Worm (Caenorhabditis elegans) whole organism, L1 larva: ENCODE measurements around the gene srm-6.

Source experiments
- Y116A8C.19 ChIP-seq: sonication (generic microtip); optimal IDR thresholded peaks from 2 replicates; lab custom pipeline; 2016; ENCODE audit warnings: missing compliant biosample characterization, missing genetic modification characterization, borderline replicate concordance
- aha-1 ChIP-seq: fragments of 150-350 bp; optimal IDR thresholded peaks from 2 replicates; lab custom pipeline; 2014; ENCODE audit warnings: missing biosample characterization, missing genetic modification characterization
- alr-1 ChIP-seq: fragments of 200-800 bp; sonication (Bioruptor generic); optimal IDR thresholded peaks from 2 replicates; lab custom pipeline; 2018; ENCODE audit warnings: borderline replicate concordance, mild to moderate bottlenecking, missing genetic modification characterization, missing compliant biosample characterization
- ama-1 ChIP-seq: fragments of 150-350 bp; optimal IDR thresholded peaks from 2 replicates; lab custom pipeline; 2014
- ceh-63 ChIP-seq: fragments of 200-800 bp; sonication (Bioruptor generic); optimal IDR thresholded peaks from 2 replicates; lab custom pipeline; 2018; ENCODE audit warnings: mild to moderate bottlenecking, missing genetic modification characterization, missing compliant biosample characterization
- ceh-90 ChIP-seq: sonication (generic microtip); optimal IDR thresholded peaks from 2 replicates; lab custom pipeline; 2016; ENCODE audit warnings: missing genetic modification characterization, missing compliant biosample characterization
- dsc-1 ChIP-seq: sonication (generic microtip); optimal IDR thresholded peaks from 2 replicates; lab custom pipeline; 2016; ENCODE audit warnings: mild to moderate bottlenecking, missing genetic modification characterization, missing compliant biosample characterization
- efl-1 ChIP-seq, 4 experiments: fragments of 150-350 bp; optimal IDR thresholded peaks in 3 of 4; peaks in 1 of 4; 1 replicate in 1 of 4; 2 replicates in 3 of 4; lab custom pipeline; 2014; ENCODE audit warnings: missing biosample characterization in 2 of 4, missing genetic modification characterization in 2 of 4, missing genetic modification reagents in 2 of 4
- elt-3 ChIP-seq, 6 experiments: fragments of 150-350 bp in 1 of 6; sonication (generic microtip); optimal IDR thresholded peaks; 2 replicates each; lab custom pipeline; 2017 to 2018; ENCODE audit warnings: missing biosample characterization in 6 of 6, missing genetic modification characterization in 6 of 6, inconsistent platforms in 1 of 6
- fos-1 ChIP-seq: fragments of 150-350 bp; optimal IDR thresholded peaks from 2 replicates; lab custom pipeline; 2014; ENCODE audit warnings: missing biosample characterization, missing genetic modification characterization
- hlh-17 ChIP-seq: fragments of 200-800 bp; sonication (Bioruptor generic); optimal IDR thresholded peaks from 2 replicates; lab custom pipeline; 2018; ENCODE audit warnings: missing genetic modification characterization, mild to moderate bottlenecking, missing compliant biosample characterization, moderate library complexity, borderline replicate concordance
- hpl-2 ChIP-seq: fragments of 150-350 bp; optimal IDR thresholded peaks from 2 replicates; lab custom pipeline; 2014; ENCODE audit warnings: missing biosample characterization, missing genetic modification reagents, missing genetic modification characterization
- jun-1 ChIP-seq: fragments of 150-350 bp; optimal IDR thresholded peaks from 2 replicates; lab custom pipeline; 2014; ENCODE audit warnings: missing biosample characterization, missing genetic modification reagents, missing genetic modification characterization
- lin-14 ChIP-seq: fragments of 200-800 bp; sonication (Bioruptor generic); optimal IDR thresholded peaks from 2 replicates; lab custom pipeline; 2018; ENCODE audit warnings: mild to moderate bottlenecking, missing genetic modification characterization, moderate library complexity, missing compliant biosample characterization
- lin-35 ChIP-seq, 2 experiments: fragments of 150-350 bp; optimal IDR thresholded peaks; 2 replicates each; lab custom pipeline; 2014; ENCODE audit warnings: missing biosample characterization in 2 of 2, missing genetic modification characterization in 2 of 2, missing genetic modification reagents in 2 of 2
- lin-39 ChIP-seq: fragments of 150-350 bp; optimal IDR thresholded peaks from 2 replicates; lab custom pipeline; 2014; ENCODE audit warnings: missing biosample characterization, missing genetic modification reagents, missing genetic modification characterization
- lir-3 ChIP-seq: sonication (generic microtip); optimal IDR thresholded peaks from 2 replicates; lab custom pipeline; 2016; ENCODE audit warnings: mild to moderate bottlenecking, missing genetic modification characterization, moderate library complexity, missing compliant biosample characterization; ENCODE audit not compliant: poor library complexity
- lsy-2 ChIP-seq, 2 experiments: fragments of 150-350 bp; optimal IDR thresholded peaks; 2 replicates each; lab custom pipeline; 2014; ENCODE audit warnings: missing biosample characterization in 2 of 2, missing genetic modification characterization in 2 of 2
- mab-9 ChIP-seq: fragments of 200-800 bp; sonication (Bioruptor generic); IDR thresholded peaks from 2 replicates; pipeline ENCODE4 v1.3.6; 2022; ENCODE audit warnings: missing genetic modification reagents, missing genetic modification characterization, missing compliant biosample characterization
- nhr-28 ChIP-seq: fragments of 150-350 bp; optimal IDR thresholded peaks from 2 replicates; lab custom pipeline; 2014; ENCODE audit warnings: missing biosample characterization, missing genetic modification characterization
- nhr-47 ChIP-seq: sonication (generic microtip); optimal IDR thresholded peaks from 2 replicates; lab custom pipeline; 2016; ENCODE audit warnings: mild to moderate bottlenecking, missing genetic modification characterization, moderate library complexity, missing compliant biosample characterization
- nhr-71 ChIP-seq: sonication (generic microtip); optimal IDR thresholded peaks from 2 replicates; lab custom pipeline; 2016; ENCODE audit warnings: mild to moderate bottlenecking, missing genetic modification characterization, moderate library complexity, missing compliant biosample characterization
- nhr-77 ChIP-seq: fragments of 150-350 bp; optimal IDR thresholded peaks from 2 replicates; lab custom pipeline; 2014; ENCODE audit warnings: missing biosample characterization, missing genetic modification characterization
- nhr-84 ChIP-seq: sonication (generic microtip); optimal IDR thresholded peaks from 2 replicates; lab custom pipeline; 2017; ENCODE audit warnings: missing biosample characterization, missing genetic modification characterization
- nhr-85 ChIP-seq: sonication (generic microtip); peaks from one replicate; lab custom pipeline; 2016; ENCODE audit warnings: missing genetic modification characterization, inconsistent platforms, missing compliant biosample characterization
- nhr-90 ChIP-seq: sonication (generic microtip); optimal IDR thresholded peaks from 2 replicates; lab custom pipeline; 2016; ENCODE audit warnings: mild to moderate bottlenecking, missing genetic modification characterization, missing compliant biosample characterization; ENCODE audit not compliant: poor library complexity
- pag-3 ChIP-seq: sonication (generic microtip); optimal IDR thresholded peaks from 2 replicates; lab custom pipeline; 2017; ENCODE audit warnings: missing genetic modification characterization, mild to moderate bottlenecking, missing compliant biosample characterization, antibody characterized with exemption, borderline replicate concordance; ENCODE audit not compliant: insufficient read depth
- pax-3 ChIP-seq: fragments of 200-800 bp; sonication (Bioruptor generic); optimal IDR thresholded peaks from 2 replicates; lab custom pipeline; 2018; ENCODE audit warnings: mild to moderate bottlenecking, missing genetic modification characterization, moderate library complexity, missing compliant biosample characterization
- skn-1 ChIP-seq: fragments of 150-350 bp; optimal IDR thresholded peaks from 2 replicates; lab custom pipeline; 2014; ENCODE audit warnings: missing biosample characterization, missing genetic modification characterization
- snu-23 ChIP-seq: sonication (generic microtip); optimal IDR thresholded peaks from 2 replicates; lab custom pipeline; 2016; ENCODE audit warnings: missing genetic modification characterization, missing compliant biosample characterization
- sox-4 ChIP-seq: sonication (generic microtip); optimal IDR thresholded peaks from 2 replicates; lab custom pipeline; 2016; ENCODE audit warnings: missing genetic modification characterization, missing compliant biosample characterization
- sptf-1 ChIP-seq: fragments of 150-350 bp; optimal IDR thresholded peaks from 2 replicates; lab custom pipeline; 2014; ENCODE audit warnings: missing biosample characterization, missing genetic modification characterization
- tlp-1 ChIP-seq: fragments of 150-350 bp; optimal IDR thresholded peaks from 2 replicates; lab custom pipeline; 2014; ENCODE audit warnings: missing biosample characterization, missing genetic modification characterization
- unc-30 ChIP-seq: sonication (generic microtip); optimal IDR thresholded peaks from 2 replicates; lab custom pipeline; 2017; ENCODE audit warnings: missing biosample characterization, missing genetic modification characterization
- unc-62 ChIP-seq: fragments of 150-350 bp; optimal IDR thresholded peaks from 2 replicates; lab custom pipeline; 2014; ENCODE audit warnings: missing biosample characterization, missing genetic modification reagents, missing genetic modification characterization
- unc-86 ChIP-seq: sonication (generic microtip); optimal IDR thresholded peaks from 2 replicates; lab custom pipeline; 2016; ENCODE audit warnings: missing genetic modification characterization, missing compliant biosample characterization
- unc-98 ChIP-seq: fragments of 200-800 bp; sonication (Bioruptor generic); IDR thresholded peaks from 2 replicates; pipeline ENCODE4 v1.3.6; 2022; ENCODE audit warnings: missing genetic modification characterization, missing compliant biosample characterization
- vab-15 ChIP-seq: sonication (generic microtip); optimal IDR thresholded peaks from 2 replicates; lab custom pipeline; 2017; ENCODE audit warnings: missing genotype, mild to moderate bottlenecking, missing genetic modification characterization, missing compliant biosample characterization
- ztf-4 ChIP-seq: fragments of 150-350 bp; optimal IDR thresholded peaks from 2 replicates; lab custom pipeline; 2014; ENCODE audit warnings: missing biosample characterization, missing genetic modification characterization

The srm-6 gene

DNA sequence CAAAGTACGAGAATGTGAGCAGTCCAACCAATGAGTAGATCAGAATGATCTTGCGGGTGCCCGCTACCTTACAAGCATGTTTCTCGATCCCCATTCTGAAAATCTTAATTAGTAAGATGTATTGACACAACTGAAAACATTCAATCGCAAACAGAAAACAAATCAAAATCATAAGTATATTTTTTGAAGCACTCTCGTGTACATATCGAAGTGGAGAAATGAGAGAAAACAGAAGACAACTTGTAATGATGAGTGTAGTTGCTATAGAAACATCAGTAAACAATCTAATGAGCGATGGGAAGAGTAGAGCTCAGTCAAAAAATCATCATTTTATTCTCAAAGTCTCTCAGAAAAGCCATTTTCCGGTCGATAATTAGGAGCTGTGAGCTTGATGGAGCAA, 24.1 kb upstream of the srm-6 start, which contains the start of gene F14D7.8:
Gene F14D7.8 (minus strand): TSS at position 101 of the 400 bp plus-strand sequence.
- TF ChIP-seq ama-1 (lab: Kevin White, UChicago) = no peak
- no peak for TF ChIP-seq nhr-84
- no peak for TF ChIP-seq sox-4 (tag; lab: Kevin White, UChicago)
- TF ChIP-seq skn-1 (tag; lab: Kevin White, UChicago) = no peak
- TF ChIP-seq ceh-90 = no peak
- no peak for TF ChIP-seq unc-62 (GFP tag; lab: Kevin White, UChicago)
- no peak for TF ChIP-seq sptf-1 (tag; lab: Kevin White, UChicago)
- no peak for TF ChIP-seq lir-3 (tag; lab: Kevin White, UChicago)
- no peak for TF ChIP-seq mab-9 (GFP tag; lab: Robert Waterston, UW)
- no peak for TF ChIP-seq fos-1 (tag; lab: Kevin White, UChicago)

DNA sequence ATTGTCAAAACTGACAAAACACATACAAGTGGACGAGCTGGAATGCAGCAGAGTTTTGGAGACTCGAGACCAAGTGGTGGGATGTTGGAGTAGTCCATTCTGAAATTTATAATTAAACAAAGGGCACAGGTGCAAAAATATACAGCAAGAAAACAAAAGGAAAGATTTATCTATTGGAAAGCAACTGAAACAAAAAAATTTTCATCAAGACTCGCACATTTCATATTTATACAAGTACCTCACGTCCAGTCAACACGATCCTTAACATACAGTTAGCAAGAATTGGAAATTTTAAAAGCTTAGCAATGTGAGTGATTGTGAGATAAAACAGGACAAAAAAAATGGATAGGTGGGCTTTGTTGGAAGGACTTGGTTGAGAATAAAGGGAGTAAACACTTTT, 22.5 kb upstream of the srm-6 start, which contains the start of gene F47B8.1:
Gene F47B8.1 (minus strand): TSS at position 101 of the 400 bp plus-strand sequence.
- TF ChIP-seq Y116A8C.19 = no peak
- no peak for TF ChIP-seq ztf-4 (tag; lab: Kevin White, UChicago)
- TF ChIP-seq dsc-1 (tag; lab: Kevin White, UChicago) = no peak
- TF ChIP-seq nhr-71 (tag; lab: Kevin White, UChicago) = no peak
- TF ChIP-seq vab-15 (tag; lab: Kevin White, UChicago) = no peak
- TF ChIP-seq nhr-85 (tag; lab: Kevin White, UChicago) = peak; percentile 16

DNA sequence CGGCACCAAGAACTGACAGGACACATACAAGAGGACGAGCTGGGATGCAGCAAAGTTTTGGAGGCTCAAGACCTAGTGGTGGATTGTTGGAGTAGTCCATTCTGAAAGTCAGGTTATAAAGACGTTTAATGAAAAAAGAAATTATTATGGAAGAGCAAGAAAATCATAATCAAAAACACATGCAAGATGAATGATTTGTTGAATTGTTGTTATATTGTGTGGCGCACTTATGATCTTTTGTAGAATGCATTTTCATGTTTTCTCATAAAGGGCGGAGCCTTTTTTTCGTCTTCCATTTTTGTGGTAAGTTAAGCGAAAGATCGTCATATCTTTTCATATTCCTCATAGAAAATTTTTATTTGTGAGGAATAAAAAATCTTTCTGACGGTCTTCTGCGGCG, 20.2 kb upstream of the srm-6 start, which contains the start of gene F47B8.2:
Gene F47B8.2 (minus strand): TSS at position 101 of the 400 bp plus-strand sequence.
- TF ChIP-seq pag-3 (tag; lab: Kevin White, UChicago) (no peak), unc-30 (tag; lab: Kevin White, UChicago) (no peak), dsc-1 (tag; lab: Kevin White, UChicago) (no peak), vab-15 (tag; lab: Kevin White, UChicago) (no peak), tlp-1 (tag; lab: Kevin White, UChicago) (no peak), pax-3 (tag; lab: Kevin White, UChicago) (no peak), nhr-90 (no peak), unc-86 (no peak), lin-14 (no peak), unc-98 (GFP tag; lab: Robert Waterston, UW) (no peak), ceh-63 (GFP tag; lab: Kevin White, UChicago) (no peak), lir-3 (tag; lab: Kevin White, UChicago) (no peak), lin-39 (tag; lab: Kevin White, UChicago) (no peak), nhr-77 (no peak), hlh-17 (GFP tag; lab: Kevin White, UChicago) (no peak), nhr-28 (tag; lab: Kevin White, UChicago) (no peak), ztf-4 (tag; lab: Kevin White, UChicago) (no peak), skn-1 (tag; lab: Kevin White, UChicago) (no peak), aha-1 (no peak)

DNA sequence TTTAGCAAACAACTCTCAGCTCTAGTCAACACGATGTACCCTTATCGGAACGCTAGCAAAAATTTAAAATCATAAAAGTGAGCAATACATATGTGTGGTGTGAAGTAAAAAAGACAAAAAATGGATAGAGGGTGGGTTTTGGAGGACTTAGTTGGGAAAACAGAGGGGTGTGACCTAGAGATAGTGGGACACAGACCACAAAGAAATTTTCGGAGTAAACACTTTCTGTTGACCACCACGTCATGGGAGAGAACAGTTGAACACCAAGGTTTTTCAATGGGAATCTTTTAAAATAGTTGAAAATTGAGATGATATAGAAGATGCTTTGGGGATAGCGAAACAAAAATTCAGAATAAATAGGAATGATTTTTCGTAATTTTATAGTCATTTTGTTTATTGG, 19.6 kb upstream of the srm-6 start:
- TF ChIP-seq lin-35 (GFP tag; optimal IDR thresholded peaks at IDR 0.05; lab: Kevin White, UChicago) = no peak
- TF ChIP-seq alr-1 = no peak
- TF ChIP-seq efl-1 (optimal IDR thresholded peaks at IDR 0.05; lab: Kevin White, UChicago) = no peak
- TF ChIP-seq efl-1 (GFP tag; optimal IDR thresholded peaks at IDR 0.05 in 1 of 2; lab: Kevin White, UChicago) = peak in 1 of 2 experiments; percentile 2
- no peak for TF ChIP-seq elt-3 (tag; optimal IDR thresholded peaks at IDR 0.05; lab: Kevin White, UChicago)
- TF ChIP-seq nhr-47 (tag; lab: Kevin White, UChicago) = no peak
- TF ChIP-seq hpl-2 (GFP tag; lab: Kevin White, UChicago) = no peak
- no peak for TF ChIP-seq pag-3 (tag; lab: Kevin White, UChicago)
- TF ChIP-seq lsy-2 (tag; optimal IDR thresholded peaks at IDR 0.05; lab: Kevin White, UChicago) = peak in 1 of 2 experiments; percentile 23
- TF ChIP-seq lin-14 = peak; percentile 62
- no peak for TF ChIP-seq lir-3 (tag; lab: Kevin White, UChicago)
- TF ChIP-seq jun-1 (tag; lab: Kevin White, UChicago) = no peak
- no peak for TF ChIP-seq snu-23
- TF ChIP-seq, all 84 proteins: peak for 3
